Worm (Caenorhabditis elegans) whole organism, late embryonic: ENCODE measurements around the gene T16A1.10.

Experiments
- K02D7.2 ChIP-seq: sonication (generic microtip); optimal IDR thresholded peaks from 2 replicates; lab custom pipeline; 2017; ENCODE audit warnings: mild to moderate bottlenecking, missing genetic modification characterization, missing compliant biosample characterization
- K09A11.1 ChIP-seq: sonication (generic microtip); optimal IDR thresholded peaks from 2 replicates; lab custom pipeline; 2017; ENCODE audit warnings: antibody characterized with exemption, mild to moderate bottlenecking, missing genetic modification characterization, missing compliant biosample characterization; ENCODE audit not compliant: insufficient read depth
- T23F11.4 ChIP-seq: fragments of 200-800 bp; sonication (Bioruptor generic); optimal IDR thresholded peaks from 2 replicates; lab custom pipeline; 2018; ENCODE audit warnings: mild to moderate bottlenecking, missing genetic modification characterization, missing compliant biosample characterization
- Y22D7AL.16 ChIP-seq: sonication (generic microtip); optimal IDR thresholded peaks from 2 replicates; lab custom pipeline; 2016; ENCODE audit warnings: missing genetic modification characterization, missing compliant biosample characterization
- ceh-9 ChIP-seq: sonication (generic microtip); optimal IDR thresholded peaks from 2 replicates; lab custom pipeline; 2016; ENCODE audit warnings: mild to moderate bottlenecking, missing genetic modification characterization, inconsistent platforms, missing compliant biosample characterization
- dve-1 ChIP-seq: sonication (generic microtip); optimal IDR thresholded peaks from 2 replicates; lab custom pipeline; 2017; ENCODE audit warnings: antibody characterized with exemption, mild to moderate bottlenecking, missing genetic modification characterization, missing compliant biosample characterization
- gmeb-2 ChIP-seq: sonication (generic microtip); optimal IDR thresholded peaks from 2 replicates; lab custom pipeline; 2016; ENCODE audit warnings: missing genetic modification characterization, inconsistent platforms, missing compliant biosample characterization
- pha-4 ChIP-seq: fragments of 150-350 bp; optimal IDR thresholded peaks from 2 replicates; lab custom pipeline; 2018; ENCODE audit warnings: missing biosample characterization, missing genetic modification reagents, missing genetic modification characterization
- pros-1 ChIP-seq: fragments of 150-350 bp; optimal IDR thresholded peaks from 2 replicates; lab custom pipeline; 2014; ENCODE audit warnings: missing biosample characterization, missing genetic modification reagents, missing genetic modification characterization
- ref-2 ChIP-seq: sonication (generic microtip); optimal IDR thresholded peaks from 2 replicates; lab custom pipeline; 2016; ENCODE audit warnings: missing genetic modification characterization, missing compliant biosample characterization
- syd-9 ChIP-seq: sonication (generic microtip); optimal IDR thresholded peaks from 2 replicates; lab custom pipeline; 2016; ENCODE audit warnings: mild to moderate bottlenecking, missing genetic modification characterization, moderate library complexity, missing compliant biosample characterization
- tbx-2 ChIP-seq: sonication (generic microtip); optimal IDR thresholded peaks from 2 replicates; lab custom pipeline; 2016; ENCODE audit warnings: missing genetic modification characterization, missing compliant biosample characterization

DNA sequence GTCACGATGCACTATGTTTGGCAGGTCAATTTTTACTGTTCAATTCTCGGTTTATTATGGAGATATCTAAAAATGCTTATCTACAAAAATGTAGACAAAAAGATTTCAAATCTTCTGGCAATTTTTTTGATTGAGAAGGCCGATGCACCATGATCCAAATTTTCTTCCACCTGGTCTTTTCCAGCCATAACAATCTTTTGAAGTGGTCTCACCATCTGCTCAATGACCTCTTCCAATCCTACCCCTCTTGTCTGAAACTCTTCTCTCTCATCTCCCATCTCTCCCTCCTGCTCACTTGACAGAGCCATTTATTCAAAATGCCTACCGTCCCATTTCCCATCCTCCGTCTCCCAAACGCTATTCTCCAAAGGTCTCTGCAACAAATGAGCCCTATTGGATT lies 40.5 kb downstream of the T16A1.10 start, which contains the start of gene fbxb-35:
- TF ChIP-seq pha-4 (tag; lab: Kevin White, UChicago): no peak
- no peak for TF ChIP-seq K02D7.2 (tag; lab: Kevin White, UChicago)
- TF ChIP-seq gmeb-2 (tag; lab: Kevin White, UChicago): no peak
- TF ChIP-seq ceh-9 (tag; lab: Kevin White, UChicago): no peak
- no peak for TF ChIP-seq dve-1
- TF ChIP-seq ref-2 (tag; lab: Kevin White, UChicago): no peak
- no peak for TF ChIP-seq K09A11.1 (tag; lab: Kevin White, UChicago)
- no peak for TF ChIP-seq syd-9
- TF ChIP-seq T23F11.4: no peak
- no peak for TF ChIP-seq Y22D7AL.16 (tag; lab: Kevin White, UChicago)
- no peak for TF ChIP-seq tbx-2 (tag; lab: Kevin White, UChicago)
- no peak for TF ChIP-seq pros-1
